Fruit fly (Drosophila melanogaster) whole organism, embryonic: ENCODE results near the gene numb.
A peak's percentile ranks its signal among the peaks of the same experiment; 100 is the strongest.

Experiments
- CG11085 ChIP-seq: fragments of 200-800 bp; sonication (Bioruptor generic); IDR thresholded peaks from 2 replicates; pipeline ENCODE4 v1.3.6; 2022; ENCODE audit warnings: missing biosample characterization, missing genetic modification characterization
- CG12155 ChIP-seq: fragments of 200-800 bp; sonication (Bioruptor generic); optimal IDR thresholded peaks from 3 replicates; lab custom pipeline; 2016; ENCODE audit warnings: missing biosample characterization, missing genetic modification characterization
- CG12219 ChIP-seq: fragments of 200-800 bp; sonication (Bioruptor generic); optimal IDR thresholded peaks from 3 replicates; lab custom pipeline; 2018; ENCODE audit warnings: missing biosample characterization, mild to moderate bottlenecking, missing genetic modification characterization
- CG12236 ChIP-seq: fragments of 200-800 bp; sonication (Bioruptor generic); optimal IDR thresholded peaks from 2 replicates; lab custom pipeline; 2016; ENCODE audit warnings: missing biosample characterization, missing genetic modification characterization
- CG12299 ChIP-seq: fragments of 200-800 bp; sonication (Bioruptor generic); optimal IDR thresholded peaks from 2 replicates; lab custom pipeline; 2018; ENCODE audit warnings: missing biosample characterization, mild to moderate bottlenecking, missing genetic modification characterization
- CG17385 ChIP-seq: fragments of 200-800 bp; sonication (Bioruptor generic); optimal IDR thresholded peaks from 3 replicates; lab custom pipeline; 2018; ENCODE audit warnings: missing biosample characterization, mild to moderate bottlenecking, missing genetic modification characterization
- CG17568 ChIP-seq: fragments of 200-800 bp; sonication (Bioruptor generic); optimal IDR thresholded peaks from 2 replicates; lab custom pipeline; 2018; ENCODE audit warnings: missing biosample characterization, mild to moderate bottlenecking, missing genetic modification characterization, moderate library complexity
- CG1792 ChIP-seq: fragments of 200-800 bp; sonication (Bioruptor generic); optimal IDR thresholded peaks from 2 replicates; lab custom pipeline; 2016; ENCODE audit warnings: missing biosample characterization, missing genetic modification characterization
- CG1832 ChIP-seq: fragments of 200-800 bp; sonication (Bioruptor generic); optimal IDR thresholded peaks from 2 replicates; lab custom pipeline; 2017; ENCODE audit warnings: missing biosample characterization, mild to moderate bottlenecking, missing genetic modification characterization, inconsistent platforms
- CG18476 ChIP-seq: fragments of 200-800 bp; sonication (Bioruptor generic); optimal IDR thresholded peaks from 2 replicates; lab custom pipeline; 2016; ENCODE audit warnings: missing biosample characterization, mild to moderate bottlenecking, missing genetic modification characterization
- CG2875 ChIP-seq: fragments of 200-800 bp; sonication (Bioruptor generic); optimal IDR thresholded peaks from 2 replicates; lab custom pipeline; 2017; ENCODE audit warnings: missing biosample characterization, mild to moderate bottlenecking, missing genetic modification characterization, missing genetic modification reagents
- CG31441 ChIP-seq: fragments of 200-800 bp; sonication (Bioruptor generic); IDR thresholded peaks from 2 replicates; pipeline ENCODE4 v1.3.6; 2022; ENCODE audit warnings: missing biosample characterization, missing genetic modification characterization
- CG34422 ChIP-seq: fragments of 200-800 bp; sonication (Bioruptor generic); IDR thresholded peaks from 3 replicates; pipeline ENCODE4 v1.3.6; 2022; ENCODE audit warnings: missing biosample characterization, missing genetic modification characterization
- CG6791 ChIP-seq: fragments of 200-800 bp; sonication (Bioruptor generic); IDR thresholded peaks from 3 replicates; pipeline ENCODE4 v1.3.6; 2022; ENCODE audit warnings: missing biosample characterization, missing genetic modification characterization; ENCODE audit not compliant: partially characterized antibody
- CG7963 ChIP-seq: fragments of 200-800 bp; sonication (Bioruptor generic); IDR thresholded peaks from 3 replicates; pipeline ENCODE4 v1.3.6; 2022; ENCODE audit warnings: missing biosample characterization, missing genetic modification characterization; ENCODE audit not compliant: partially characterized antibody
- CG9817 ChIP-seq: fragments of 200-800 bp; sonication (Bioruptor generic); optimal IDR thresholded peaks from 2 replicates; lab custom pipeline; 2018; ENCODE audit warnings: missing biosample characterization, mild to moderate bottlenecking, missing genetic modification characterization, moderate library complexity
- CHES-1-like ChIP-seq: fragments of 200-800 bp; sonication (Bioruptor generic); optimal IDR thresholded peaks from 2 replicates; lab custom pipeline; 2016; ENCODE audit warnings: missing biosample characterization, missing genetic modification characterization
- CrebB ChIP-seq: fragments of 200-800 bp; sonication (Bioruptor generic); optimal IDR thresholded peaks from 3 replicates; lab custom pipeline; 2018; ENCODE audit warnings: missing biosample characterization, mild to moderate bottlenecking, missing genetic modification characterization
- D19A ChIP-seq: fragments of 200-800 bp; optimal IDR thresholded peaks from 3 replicates; lab custom pipeline; 2019; ENCODE audit warnings: missing biosample characterization, mild to moderate bottlenecking, missing genetic modification characterization, moderate library complexity
- Dad ChIP-seq: fragments of 200-800 bp; sonication (Bioruptor generic); optimal IDR thresholded peaks from 3 replicates; lab custom pipeline; 2016; ENCODE audit warnings: missing biosample characterization, missing genetic modification characterization
- Dref ChIP-seq: fragments of 200-800 bp; sonication (Bioruptor generic); IDR thresholded peaks from 2 replicates; pipeline ENCODE4 v1.3.6; 2022; ENCODE audit warnings: missing biosample characterization, missing genetic modification characterization
- E2f1 ChIP-seq: fragments of 200-800 bp; sonication (Bioruptor generic); IDR thresholded peaks from 2 replicates; pipeline ENCODE4 v1.3.6; 2022; ENCODE audit warnings: missing biosample characterization, missing genetic modification characterization
- Eip74EF ChIP-seq, 2 experiments: fragments of 200-800 bp in 1 of 2; fragments of >200 bp in 1 of 2; sonication (Bioruptor generic) in 1 of 2; optimal IDR thresholded peaks; 2 replicates each; lab custom pipeline; 2017 to 2019; ENCODE audit warnings: missing biosample characterization in 2 of 2, missing genetic modification characterization in 2 of 2, mild to moderate bottlenecking in 1 of 2, moderate library complexity in 1 of 2
- Gug ChIP-seq: fragments of 200-800 bp; sonication (Bioruptor generic); IDR thresholded peaks from 4 replicates; pipeline ENCODE4 v1.3.6; 2022; ENCODE audit warnings: missing biosample characterization, missing genetic modification characterization
- H15 ChIP-seq: fragments of 200-800 bp; sonication (Bioruptor generic); IDR thresholded peaks from 3 replicates; pipeline ENCODE4 v1.3.6; 2022; ENCODE audit warnings: missing biosample characterization, missing genetic modification characterization
- HLHmδ ChIP-seq: fragments of 200-800 bp; sonication (Bioruptor generic); optimal IDR thresholded peaks from 2 replicates; lab custom pipeline; 2018; ENCODE audit warnings: missing biosample characterization, mild to moderate bottlenecking, missing genetic modification characterization, moderate library complexity
- Kr ChIP-seq: fragments of 200-800 bp; sonication (Bioruptor generic); optimal IDR thresholded peaks from 2 replicates; lab custom pipeline; 2017; ENCODE audit warnings: missing biosample characterization, mild to moderate bottlenecking, missing genetic modification characterization
- NC2α ChIP-seq: fragments of 200-800 bp; sonication (Bioruptor generic); optimal IDR thresholded peaks from 2 replicates; lab custom pipeline; 2016; ENCODE audit warnings: missing biosample characterization, missing genetic modification characterization
- Oli ChIP-seq: fragments of 200-800 bp; sonication (Bioruptor generic); optimal IDR thresholded peaks from 2 replicates; lab custom pipeline; 2018; ENCODE audit warnings: missing biosample characterization, mild to moderate bottlenecking, missing genetic modification characterization, moderate library complexity
- Tbp ChIP-seq: fragments of >200 bp; optimal IDR thresholded peaks from 2 replicates; lab custom pipeline; 2018; ENCODE audit warnings: missing biosample characterization, missing genetic modification characterization
- ab ChIP-seq: fragments of 200-800 bp; sonication (Bioruptor generic); optimal IDR thresholded peaks from 2 replicates; lab custom pipeline; 2016; ENCODE audit warnings: missing biosample characterization, missing genetic modification characterization
- aop ChIP-seq: fragments of 200-800 bp; sonication (Bioruptor generic); IDR thresholded peaks from 2 replicates; pipeline ENCODE4 v1.3.6; 2022; ENCODE audit warnings: missing biosample characterization, missing genetic modification characterization
- cg ChIP-seq: fragments of 200-800 bp; sonication (Bioruptor generic); optimal IDR thresholded peaks from 3 replicates; lab custom pipeline; 2019; ENCODE audit warnings: missing biosample characterization, mild to moderate bottlenecking, missing genetic modification characterization, moderate library complexity
- dati ChIP-seq: fragments of 200-800 bp; sonication (Bioruptor generic); IDR thresholded peaks from 2 replicates; pipeline ENCODE4 v1.3.6; 2022; ENCODE audit warnings: missing biosample characterization, missing genetic modification characterization
- dimm ChIP-seq: fragments of 200-800 bp; sonication (Bioruptor generic); IDR thresholded peaks from 2 replicates; pipeline ENCODE4 v1.3.6; 2022; ENCODE audit warnings: missing biosample characterization, missing genetic modification characterization
- dmrt99B ChIP-seq: fragments of 200-800 bp; sonication (Bioruptor generic); optimal IDR thresholded peaks from 2 replicates; lab custom pipeline; 2018; ENCODE audit warnings: missing biosample characterization, mild to moderate bottlenecking, missing genetic modification characterization, moderate library complexity
- ems ChIP-seq: fragments of 200-800 bp; sonication (Bioruptor generic); optimal IDR thresholded peaks from 3 replicates; lab custom pipeline; 2016; ENCODE audit warnings: missing biosample characterization, missing genetic modification characterization
- fd96Cb ChIP-seq: fragments of 200-800 bp; sonication (Bioruptor generic); optimal IDR thresholded peaks from 2 replicates; lab custom pipeline; 2018; ENCODE audit warnings: missing biosample characterization, mild to moderate bottlenecking, missing genetic modification characterization, moderate library complexity
- gcm2 ChIP-seq: fragments of 200-800 bp; sonication (Bioruptor generic); optimal IDR thresholded peaks from 2 replicates; lab custom pipeline; 2016; ENCODE audit warnings: missing biosample characterization, missing genetic modification characterization
- grau ChIP-seq: fragments of 200-800 bp; optimal IDR thresholded peaks from 3 replicates; lab custom pipeline; 2019; ENCODE audit warnings: missing biosample characterization, mild to moderate bottlenecking, missing genetic modification characterization, moderate library complexity
- gsb ChIP-seq: fragments of 200-800 bp; sonication (Bioruptor generic); IDR thresholded peaks from 2 replicates; pipeline ENCODE4 v1.3.6; 2022; ENCODE audit warnings: missing biosample characterization, missing genetic modification characterization
- ken ChIP-seq: fragments of 200-800 bp; sonication (Bioruptor generic); IDR thresholded peaks from 3 replicates; pipeline ENCODE4 v1.3.6; 2022; ENCODE audit warnings: missing biosample characterization, missing genetic modification characterization
- peb ChIP-seq: fragments of 200-800 bp; sonication (Bioruptor generic); IDR thresholded peaks from 2 replicates; pipeline ENCODE4 v1.3.6; 2022; ENCODE audit warnings: missing biosample characterization, missing genetic modification characterization
- rib ChIP-seq: fragments of 200-800 bp; sonication (Bioruptor generic); IDR thresholded peaks from 2 replicates; pipeline ENCODE4 v1.3.6; 2022; ENCODE audit warnings: missing biosample characterization, missing genetic modification characterization
- sima ChIP-seq: fragments of 200-800 bp; sonication (Bioruptor generic); optimal IDR thresholded peaks from 2 replicates; lab custom pipeline; 2016; ENCODE audit warnings: missing biosample characterization, missing genetic modification characterization
- tgo ChIP-seq: fragments of 200-800 bp; sonication (Bioruptor generic); IDR thresholded peaks from 3 replicates; pipeline ENCODE4 v1.3.6; 2022; ENCODE audit warnings: missing biosample characterization, missing genetic modification characterization
- tna ChIP-seq: fragments of 200-800 bp; sonication (Bioruptor generic); IDR thresholded peaks from 2 replicates; pipeline ENCODE4 v1.3.6; 2022; ENCODE audit warnings: missing biosample characterization, missing genetic modification characterization; ENCODE audit not compliant: partially characterized antibody
- tup ChIP-seq: fragments of 200-800 bp; sonication (Bioruptor generic); optimal IDR thresholded peaks from 2 replicates; lab custom pipeline; 2016; ENCODE audit warnings: missing biosample characterization, mild to moderate bottlenecking, missing genetic modification characterization, moderate library complexity
- unpg ChIP-seq: fragments of 200-800 bp; sonication (Bioruptor generic); optimal IDR thresholded peaks from 3 replicates; lab custom pipeline; 2018; ENCODE audit warnings: missing biosample characterization, mild to moderate bottlenecking, missing genetic modification characterization, moderate library complexity
- z ChIP-seq: fragments of 200-800 bp; sonication (Bioruptor generic); IDR thresholded peaks from 3 replicates; pipeline ENCODE4 v1.3.6; 2022; ENCODE audit warnings: missing biosample characterization, missing genetic modification characterization

The numb gene

DNA sequence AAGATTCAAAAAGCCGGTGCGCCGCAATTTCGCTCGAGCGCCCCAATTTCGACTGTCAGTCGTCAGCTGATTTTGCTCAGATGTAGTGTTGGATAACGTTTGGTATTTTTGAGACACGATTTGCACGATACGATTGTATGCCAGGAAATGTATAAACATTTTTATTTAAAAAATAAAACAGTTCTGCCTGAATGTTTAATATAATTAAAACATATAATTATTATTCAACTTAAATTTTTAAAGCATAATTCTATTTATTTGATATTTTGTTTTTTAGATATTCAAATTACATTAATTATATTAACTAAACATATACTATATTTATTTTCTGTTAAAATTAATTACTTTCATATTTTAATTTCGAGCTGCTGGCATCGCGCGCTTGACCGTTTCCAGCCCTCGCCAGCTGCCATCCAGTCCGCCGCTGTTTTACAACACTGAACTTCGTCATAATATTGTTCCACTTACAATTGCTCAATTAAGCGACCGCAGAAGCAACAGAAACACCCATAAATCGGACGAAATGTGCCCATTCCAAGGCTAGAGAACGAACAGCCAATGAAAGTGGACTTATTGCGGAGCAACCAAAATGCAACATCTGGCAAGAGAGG is 6.2 kb upstream of the numb start, which contains the start of the genes FucTB and scat (continued):
- TF ChIP-seq CG11085 = peak; percentile 88
- TF ChIP-seq Dad (GFP tag; lab: Kevin White, UChicago) = peak; percentile 62
- TF ChIP-seq cg = no peak
- TF ChIP-seq CG31441 (GFP tag; lab: Robert Waterston, UW) = peak; percentile 96
- TF ChIP-seq rib (GFP tag; lab: Robert Waterston, UW) = peak; percentile 67
- TF ChIP-seq fd96Cb (tag; lab: Kevin White, UChicago) = peak; percentile 89
- TF ChIP-seq CrebB = peak; percentile 34
- no peak for TF ChIP-seq NC2α
- no peak for TF ChIP-seq HLHmδ (GFP tag; lab: Kevin White, UChicago)
- TF ChIP-seq z (GFP tag; lab: Robert Waterston, UW) = 0 out of 3 replicates have a peak, but pooled peaks have one; percentile 25
- no peak for TF ChIP-seq D19A
- peak; percentile 42 for TF ChIP-seq ems (GFP tag; lab: Kevin White, UChicago)
- peak; percentile 10 for TF ChIP-seq CG17568 (GFP tag; lab: Kevin White, UChicago)
- peak; percentile 88 for TF ChIP-seq Oli (tag; lab: Kevin White, UChicago)
- TF ChIP-seq peb = peak; percentile 73
- no peak for TF ChIP-seq CG6791 (GFP tag; lab: Robert Waterston, UW)
- TF ChIP-seq CG12299 = peak; percentile 71
- peak; percentile 93; the same call in 2 of the 3 replicates for TF ChIP-seq CG34422
- peak; percentile 75 for TF ChIP-seq CG2875 (GFP tag; lab: Kevin White, UChicago)
- TF ChIP-seq E2f1 = peak; percentile 91
- no peak for TF ChIP-seq CG7963
- TF ChIP-seq ab (GFP tag; lab: Kevin White, UChicago) = peak; percentile 41
- TF ChIP-seq aop (GFP tag; lab: Robert Waterston, UW) = 0 out of 2 replicates have a peak, but pooled peaks have one; percentile 27
- TF ChIP-seq tna = no peak
- peak; percentile 88 for TF ChIP-seq CG12155
- peak; percentile 73 for TF ChIP-seq gsb (GFP tag; lab: Robert Waterston, UW)
- TF ChIP-seq CHES-1-like (GFP tag; lab: Kevin White, UChicago) = peak; percentile 55
- 0 out of 2 replicates have a peak, but pooled peaks have one; percentile 38 for TF ChIP-seq Dref (GFP tag; lab: Robert Waterston, UW)
- TF ChIP-seq grau = peak; percentile 94
- peak; percentile 92 for TF ChIP-seq ken (GFP tag; lab: Robert Waterston, UW)
- TF ChIP-seq CG1832 (GFP tag; lab: Kevin White, UChicago) = no peak
- peak; percentile 57; the same call in 1 of the 2 replicates for TF ChIP-seq dati
- TF ChIP-seq gcm2 = no peak
- peak; percentile 84 for TF ChIP-seq dmrt99B
- no peak for TF ChIP-seq sima
- peak; percentile 79 for TF ChIP-seq CG1792 (GFP tag; lab: Kevin White, UChicago)
- TF ChIP-seq tgo (GFP tag; lab: Robert Waterston, UW) = peak; percentile 94
- peak; percentile 82 for TF ChIP-seq CG18476 (GFP tag; lab: Kevin White, UChicago)
- no peak for TF ChIP-seq Tbp (GFP tag; lab: Kevin White, UChicago)
- no peak for TF ChIP-seq CG12236
- peak; percentile 91; the same call in 2 of the 3 replicates for TF ChIP-seq H15 (GFP tag; lab: Robert Waterston, UW)
- peak; percentile 2 for TF ChIP-seq CG12219 (GFP tag; lab: Kevin White, UChicago)
- TF ChIP-seq dimm (GFP tag; lab: Robert Waterston, UW) = peak; percentile 81
- no peak for TF ChIP-seq Kr (GFP tag; lab: Kevin White, UChicago)
- TF ChIP-seq unpg (GFP tag; lab: Kevin White, UChicago) = peak; percentile 84
- TF ChIP-seq Eip74EF (GFP tag; optimal IDR thresholded peaks at IDR 0.05; lab: Kevin White, UChicago) = no peak
- peak; percentile 47 for TF ChIP-seq tup (GFP tag; lab: Kevin White, UChicago)
- peak; percentile 79 for TF ChIP-seq CG17385 (GFP tag; lab: Kevin White, UChicago)
- peak; percentile 96 for TF ChIP-seq Gug (GFP tag; lab: Robert Waterston, UW)
- peak; percentile 94 for TF ChIP-seq CG9817
